Worm (Caenorhabditis elegans): ENCODE data around the gene sedl-1.

DNA sequence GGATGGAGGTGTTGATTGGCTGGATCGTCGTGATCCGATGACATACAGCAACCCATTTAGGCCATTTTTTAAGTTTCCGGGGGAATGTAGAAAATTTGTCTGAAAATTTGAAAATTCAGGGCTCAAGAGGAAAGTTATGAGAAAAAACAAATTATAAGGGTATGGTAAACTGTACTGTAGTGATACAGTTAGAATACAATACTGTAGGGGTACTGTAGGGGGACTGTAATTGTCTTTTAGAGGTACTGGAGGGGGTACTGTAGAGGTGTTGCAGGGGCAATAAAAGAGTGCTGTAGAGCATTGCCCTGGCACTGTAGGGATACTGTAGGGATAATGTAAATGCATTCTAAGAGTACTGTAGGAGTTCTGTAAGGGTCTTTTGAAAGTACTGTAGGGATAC is 24.6 kb upstream of the sedl-1 start, which contains the start of gene D1005.6:
- TF ChIP-seq ceh-36 (tag; optimal IDR thresholded peaks at IDR 0.05) (no peak), tra-4 (tag; optimal IDR thresholded peaks at IDR 0.05) (no peak), F13C5.2 (tag; optimal IDR thresholded peaks at IDR 0.05) (no peak), flt-1 (GFP tag; IDR thresholded peaks at IDR 0.05) (no peak), ama-1 (optimal IDR thresholded peaks at IDR 0.05) (no peak), tbx-11 (GFP tag; IDR thresholded peaks at IDR 0.05) (no peak), sea-1 (GFP tag; conservative IDR thresholded peaks at IDR 0.05) (no peak), pes-1 (GFP tag; IDR thresholded peaks at IDR 0.05) (no peak), ets-7 (tag; optimal IDR thresholded peaks at IDR 0.05) (no peak), hmg-4 (GFP tag; optimal IDR thresholded peaks at IDR 0.05) (no peak), aly-1 (tag; optimal IDR thresholded peaks at IDR 0.05) (no peak)

Data from whole organism, early embryonic.